Worm (Caenorhabditis elegans) whole organism, L2 larva: ENCODE data around the gene ZK154.5.

Experiments used
- C34F6.9 ChIP-seq: fragments of 150-350 bp; optimal IDR thresholded peaks from 2 replicates; lab custom pipeline; 2014; ENCODE audit warnings: missing biosample characterization, missing genetic modification characterization
- F13H6.1 ChIP-seq: sonication (generic microtip); optimal IDR thresholded peaks from 2 replicates; lab custom pipeline; 2016; ENCODE audit warnings: missing genetic modification characterization, missing compliant biosample characterization
- R02D3.7 ChIP-seq: fragments of 150-350 bp; optimal IDR thresholded peaks from 2 replicates; lab custom pipeline; 2014; ENCODE audit warnings: missing biosample characterization, missing genetic modification characterization
- Y55F3AM.14 ChIP-seq: fragments of 200-800 bp; sonication (Bioruptor generic); optimal IDR thresholded peaks from 2 replicates; lab custom pipeline; 2018; ENCODE audit warnings: mild to moderate bottlenecking, missing genetic modification characterization, missing compliant biosample characterization
- ZK546.5 ChIP-seq: sonication (generic microtip); optimal IDR thresholded peaks from 2 replicates; lab custom pipeline; 2017; ENCODE audit warnings: missing biosample characterization, missing genetic modification characterization
- alr-1 ChIP-seq: fragments of 150-350 bp; optimal IDR thresholded peaks from 2 replicates; lab custom pipeline; 2014; ENCODE audit warnings: missing biosample characterization, missing genetic modification characterization
- aly-2 ChIP-seq: fragments of 150-350 bp; optimal IDR thresholded peaks from 2 replicates; lab custom pipeline; 2014; ENCODE audit warnings: missing biosample characterization, missing genetic modification characterization
- ama-1 ChIP-seq: fragments of 150-350 bp; optimal IDR thresholded peaks from 2 replicates; lab custom pipeline; 2018; ENCODE audit warnings: inconsistent platforms
- blmp-1 ChIP-seq: sonication (generic microtip); optimal IDR thresholded peaks from 2 replicates; lab custom pipeline; 2017; ENCODE audit warnings: missing genetic modification characterization, mild to moderate bottlenecking, missing compliant biosample characterization, antibody characterized with exemption, moderate library complexity; ENCODE audit not compliant: insufficient read depth
- ceh-16 ChIP-seq: fragments of 150-350 bp; optimal IDR thresholded peaks from 2 replicates; lab custom pipeline; 2014; ENCODE audit warnings: missing biosample characterization, missing genetic modification characterization
- ceh-82 ChIP-seq: fragments of 150-350 bp; optimal IDR thresholded peaks from 2 replicates; lab custom pipeline; 2014; ENCODE audit warnings: missing biosample characterization, missing genetic modification characterization
- crh-2 ChIP-seq: sonication (generic microtip); optimal IDR thresholded peaks from 2 replicates; lab custom pipeline; 2017; ENCODE audit warnings: missing biosample characterization, missing genetic modification characterization
- dmd-4 ChIP-seq: sonication (generic microtip); optimal IDR thresholded peaks from 2 replicates; lab custom pipeline; 2017; ENCODE audit warnings: missing biosample characterization, missing genetic modification characterization
- egl-27 ChIP-seq: sonication (generic microtip); optimal IDR thresholded peaks from 3 replicates; lab custom pipeline; 2017; ENCODE audit warnings: missing biosample characterization, missing genetic modification reagents, missing genetic modification characterization
- elt-1 ChIP-seq: fragments of 150-350 bp; optimal IDR thresholded peaks from 2 replicates; lab custom pipeline; 2014; ENCODE audit warnings: missing biosample characterization, missing genetic modification characterization
- elt-3 ChIP-seq: sonication (generic microtip); optimal IDR thresholded peaks from 2 replicates; lab custom pipeline; 2017; ENCODE audit warnings: missing biosample characterization, missing genetic modification characterization
- fos-1 ChIP-seq: fragments of 150-350 bp; optimal IDR thresholded peaks from 2 replicates; lab custom pipeline; 2014; ENCODE audit warnings: missing biosample characterization, missing genetic modification characterization
- gmeb-1 ChIP-seq: fragments of 150-350 bp; optimal IDR thresholded peaks from 2 replicates; lab custom pipeline; 2014; ENCODE audit warnings: missing biosample characterization, missing genetic modification characterization
- lin-11 ChIP-seq: fragments of 150-350 bp; sonication (generic microtip); optimal IDR thresholded peaks from 2 replicates; lab custom pipeline; 2014; ENCODE audit warnings: missing biosample characterization, missing genetic modification characterization, inconsistent platforms, mixed read lengths
- lin-13 ChIP-seq: fragments of 150-350 bp; optimal IDR thresholded peaks from 2 replicates; lab custom pipeline; 2014; ENCODE audit warnings: missing biosample characterization, missing genetic modification reagents, missing genetic modification characterization
- lin-39 ChIP-seq: fragments of 150-350 bp; optimal IDR thresholded peaks from 2 replicates; lab custom pipeline; 2014; ENCODE audit warnings: missing biosample characterization, missing genetic modification reagents, missing genetic modification characterization
- lsy-2 ChIP-seq, 2 experiments: fragments of 150-350 bp in 1 of 2; sonication (generic microtip) in 1 of 2; optimal IDR thresholded peaks; 2 replicates each; lab custom pipeline; 2014 to 2017; ENCODE audit warnings: missing biosample characterization in 2 of 2, missing genetic modification characterization in 2 of 2
- mab-5 ChIP-seq: fragments of 150-350 bp; optimal IDR thresholded peaks from 2 replicates; lab custom pipeline; 2014; ENCODE audit warnings: missing biosample characterization, missing genetic modification characterization
- mbf-1 ChIP-seq: sonication (generic microtip); optimal IDR thresholded peaks from 2 replicates; lab custom pipeline; 2017; ENCODE audit warnings: missing biosample characterization, missing genetic modification characterization
- mdl-1 ChIP-seq, 2 experiments: fragments of 150-350 bp in 1 of 2; sonication (generic microtip) in 1 of 2; optimal IDR thresholded peaks; 2 replicates each; lab custom pipeline; 2017; ENCODE audit warnings: missing biosample characterization in 2 of 2, missing genetic modification characterization in 2 of 2
- nhr-10 ChIP-seq: sonication (generic microtip); optimal IDR thresholded peaks from 2 replicates; lab custom pipeline; 2017; ENCODE audit warnings: missing biosample characterization, missing genetic modification characterization
- nhr-11 ChIP-seq: fragments of 150-350 bp; optimal IDR thresholded peaks from 2 replicates; lab custom pipeline; 2014; ENCODE audit warnings: missing biosample characterization, missing genetic modification characterization
- nhr-12 ChIP-seq: fragments of 150-350 bp; optimal IDR thresholded peaks from 2 replicates; lab custom pipeline; 2014; ENCODE audit warnings: missing biosample characterization, missing genetic modification characterization
- nhr-129 ChIP-seq: fragments of 150-350 bp; optimal IDR thresholded peaks from 2 replicates; lab custom pipeline; 2014; ENCODE audit warnings: missing biosample characterization, missing genetic modification characterization
- nhr-21 ChIP-seq: fragments of 150-350 bp; optimal IDR thresholded peaks from 2 replicates; lab custom pipeline; 2014; ENCODE audit warnings: missing biosample characterization, missing genetic modification characterization
- nhr-23 ChIP-seq: fragments of 150-350 bp; optimal IDR thresholded peaks from 2 replicates; lab custom pipeline; 2014; ENCODE audit warnings: missing biosample characterization, missing genetic modification reagents, missing genetic modification characterization
- nhr-237 ChIP-seq: fragments of 150-350 bp; optimal IDR thresholded peaks from 2 replicates; lab custom pipeline; 2014; ENCODE audit warnings: missing biosample characterization, missing genetic modification characterization
- nhr-25 ChIP-seq: fragments of 150-350 bp; sonication (generic microtip); optimal IDR thresholded peaks from 3 replicates; lab custom pipeline; 2014; ENCODE audit warnings: missing biosample characterization, missing genetic modification characterization
- nhr-6 ChIP-seq: fragments of 150-350 bp; optimal IDR thresholded peaks from 2 replicates; lab custom pipeline; 2014; ENCODE audit warnings: missing biosample characterization, missing genetic modification characterization
- nhr-77 ChIP-seq: fragments of 150-350 bp; optimal IDR thresholded peaks from 2 replicates; lab custom pipeline; 2014; ENCODE audit warnings: missing biosample characterization, missing genetic modification characterization
- peb-1 ChIP-seq: fragments of 150-350 bp; optimal IDR thresholded peaks from 2 replicates; lab custom pipeline; 2014; ENCODE audit warnings: missing biosample characterization, missing genetic modification characterization
- sem-4 ChIP-seq: fragments of 150-350 bp; optimal IDR thresholded peaks from 2 replicates; lab custom pipeline; 2014; ENCODE audit warnings: missing biosample characterization, missing genetic modification reagents, missing genetic modification characterization
- skn-1 ChIP-seq: sonication (generic microtip); optimal IDR thresholded peaks from 2 replicates; lab custom pipeline; 2017; ENCODE audit warnings: missing biosample characterization, missing genetic modification characterization
- sma-3 ChIP-seq: sonication (generic microtip); optimal IDR thresholded peaks from 2 replicates; lab custom pipeline; 2016; ENCODE audit warnings: missing genetic modification reagents, missing genetic modification characterization, missing compliant biosample characterization
- sma-9 ChIP-seq, 2 experiments: fragments of 150-350 bp in 1 of 2; sonication (generic microtip) in 1 of 2; optimal IDR thresholded peaks; 2 replicates each; lab custom pipeline; 2014 to 2016; ENCODE audit warnings: missing genetic modification characterization in 2 of 2, mild to moderate bottlenecking in 1 of 2, missing biosample characterization in 1 of 2, missing compliant biosample characterization in 1 of 2, missing genetic modification reagents in 1 of 2, moderate library complexity in 1 of 2
- snpc-4 ChIP-seq: fragments of 150-350 bp; optimal IDR thresholded peaks from 2 replicates; lab custom pipeline; 2014; ENCODE audit warnings: missing biosample characterization, missing genetic modification characterization
- unc-39 ChIP-seq: fragments of 150-350 bp; optimal IDR thresholded peaks from 2 replicates; lab custom pipeline; 2014; ENCODE audit warnings: missing biosample characterization, missing genetic modification characterization
- unc-55 ChIP-seq: fragments of 150-350 bp; sonication (generic microtip); optimal IDR thresholded peaks from 3 replicates; lab custom pipeline; 2014; ENCODE audit warnings: missing biosample characterization, missing genetic modification reagents, missing genetic modification characterization
- unc-62 ChIP-seq: fragments of 150-350 bp; optimal IDR thresholded peaks from 2 replicates; lab custom pipeline; 2014; ENCODE audit warnings: missing biosample characterization, missing genetic modification reagents, missing genetic modification characterization
- zag-1 ChIP-seq: fragments of 150-350 bp; optimal IDR thresholded peaks from 2 replicates; lab custom pipeline; 2014; ENCODE audit warnings: missing biosample characterization, missing genetic modification characterization
- ztf-1 ChIP-seq: fragments of 200-800 bp; sonication (Bioruptor generic); conservative IDR thresholded peaks from 2 replicates; pipeline ENCODE4 v1.3.6; 2022; ENCODE audit warnings: missing genetic modification characterization, missing compliant biosample characterization
- ztf-11 ChIP-seq: sonication (generic microtip); optimal IDR thresholded peaks from 2 replicates; lab custom pipeline; 2017; ENCODE audit warnings: missing biosample characterization, missing genetic modification characterization
- ztf-4 ChIP-seq: fragments of 150-350 bp; optimal IDR thresholded peaks from 2 replicates; lab custom pipeline; 2014; ENCODE audit warnings: missing biosample characterization, missing genetic modification characterization

ZK154.5 gene

DNA sequence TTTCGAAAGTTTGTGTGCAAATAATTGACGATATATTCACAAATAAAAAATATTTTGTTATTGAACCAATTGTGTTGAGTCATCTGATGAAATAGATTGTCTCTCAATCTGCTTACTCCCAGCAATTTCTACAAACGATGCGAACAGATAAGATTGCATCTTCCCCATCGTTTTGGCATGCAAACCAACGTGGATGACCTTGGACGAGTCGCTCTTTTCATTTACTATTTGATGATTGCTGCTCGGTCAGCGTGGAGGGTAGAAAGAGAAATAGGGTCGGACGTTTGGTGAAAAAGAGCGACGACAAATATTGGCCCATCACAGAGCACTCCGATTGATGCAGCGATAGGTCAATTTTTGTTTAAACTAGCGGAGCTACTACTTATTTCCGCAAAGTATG is 38.0 kb upstream of the ZK154.5 start:
- TF ChIP-seq peb-1 (tag; lab: Kevin White, UChicago) (no peak), blmp-1 (tag; lab: Kevin White, UChicago) (peak; percentile 51), gmeb-1 (peak; percentile 11), unc-62 (no peak), fos-1 (tag; lab: Kevin White, UChicago) (peak; percentile 86), mdl-1 (tag; optimal IDR thresholded peaks at IDR 0.05; lab: Kevin White, UChicago) (peak in 1 of 2 experiments; percentile 26), ztf-4 (tag; lab: Kevin White, UChicago) (no peak), zag-1 (tag; lab: Kevin White, UChicago) (no peak), crh-2 (peak; percentile 80), snpc-4 (tag; lab: Kevin White, UChicago) (no peak), nhr-129 (peak; percentile 99), lin-39 (tag; lab: Kevin White, UChicago) (no peak), sma-9 (GFP tag; optimal IDR thresholded peaks at IDR 0.05; lab: Kevin White, UChicago) (peak; percentile 88), sma-9 (tag; optimal IDR thresholded peaks at IDR 0.05; lab: Kevin White, UChicago) (no peak), nhr-25 (tag; lab: Kevin White, UChicago) (peak; percentile 80), nhr-6 (tag; lab: Kevin White, UChicago) (peak; percentile 52), lin-11 (tag; lab: Kevin White, UChicago) (peak; percentile 8), unc-55 (GFP tag; lab: Kevin White, UChicago) (no peak), R02D3.7 (tag; lab: Kevin White, UChicago) (no peak), unc-39 (no peak), F13H6.1 (tag; lab: Kevin White, UChicago) (peak; percentile 39), C34F6.9 (tag; lab: Kevin White, UChicago) (peak; percentile 53), nhr-10 (tag; lab: Kevin White, UChicago) (no peak), elt-3 (tag; lab: Kevin White, UChicago) (no peak), ztf-1 (GFP tag; lab: Robert Waterston, UW) (no peak), mab-5 (tag; lab: Kevin White, UChicago) (no peak), dmd-4 (tag; lab: Kevin White, UChicago) (no peak), lin-13 (peak; percentile 50), nhr-21 (tag; lab: Kevin White, UChicago) (peak; percentile 79), elt-1 (tag; lab: Kevin White, UChicago) (peak; percentile 77), skn-1 (tag; lab: Kevin White, UChicago) (no peak), ceh-82 (tag; lab: Kevin White, UChicago) (no peak), egl-27 (tag; lab: Kevin White, UChicago) (peak; percentile 55), lsy-2 (tag; optimal IDR thresholded peaks at IDR 0.05; lab: Kevin White, UChicago) (peak in 1 of 2 experiments; percentile 56), Y55F3AM.14 (GFP tag; lab: Kevin White, UChicago) (no peak), ztf-11 (no peak), ceh-16 (peak; percentile 88), ama-1 (lab: Kevin White, UChicago) (no peak), aly-2 (tag; lab: Kevin White, UChicago) (no peak), sma-3 (GFP tag; lab: Kevin White, UChicago) (peak; percentile 44), sem-4 (tag; lab: Kevin White, UChicago) (peak; percentile 9), alr-1 (tag; lab: Kevin White, UChicago) (no peak), ZK546.5 (tag; lab: Kevin White, UChicago) (no peak), nhr-77 (no peak), nhr-237 (tag; lab: Kevin White, UChicago) (no peak), nhr-23 (tag; lab: Kevin White, UChicago) (peak; percentile 51), mbf-1 (tag; lab: Kevin White, UChicago) (no peak), nhr-12 (tag; lab: Kevin White, UChicago) (no peak), nhr-11 (tag; lab: Kevin White, UChicago) (no peak)
- TF ChIP-seq, all 48 proteins: peak for 21
